Worm (Caenorhabditis elegans) whole organism, young adult: ENCODE data around the gene rocf-1.

Experiments used
- C06A6.2 ChIP-seq: fragments of 200-800 bp; sonication (Bioruptor generic); conservative IDR thresholded peaks from 2 replicates; pipeline ENCODE4 v1.3.6; 2022; ENCODE audit warnings: missing genetic modification characterization, missing compliant biosample characterization
- ama-1 ChIP-seq, 3 experiments: fragments of 150-350 bp in 1 of 3; sonication (generic microtip) in 2 of 3; optimal IDR thresholded peaks; 2 replicates each; lab custom pipeline; 2014 to 2018; ENCODE audit warnings: missing biosample characterization in 2 of 3, missing genetic modification characterization in 2 of 3, missing genetic modification reagents in 2 of 3
- bed-2 ChIP-seq: fragments of 200-800 bp; sonication (Bioruptor generic); IDR thresholded peaks from 2 replicates; pipeline ENCODE4 v1.3.6; 2022; ENCODE audit warnings: missing genetic modification reagents, missing genetic modification characterization, missing compliant biosample characterization
- ceh-58 ChIP-seq: fragments of 200-800 bp; sonication (Bioruptor generic); IDR thresholded peaks from 2 replicates; pipeline ENCODE4 v1.3.6; 2022; ENCODE audit warnings: missing genetic modification characterization, missing compliant biosample characterization
- efl-1 ChIP-seq: fragments of 150-350 bp; optimal IDR thresholded peaks from 2 replicates; lab custom pipeline; 2014; ENCODE audit warnings: missing biosample characterization, missing genetic modification reagents, missing genetic modification characterization
- ekl-4 ChIP-seq: fragments of 200-800 bp; sonication (Bioruptor generic); IDR thresholded peaks from 2 replicates; pipeline ENCODE4 v1.3.6; 2022; ENCODE audit warnings: missing genetic modification reagents, missing genetic modification characterization, missing compliant biosample characterization
- madf-6 ChIP-seq: fragments of 200-800 bp; sonication (Bioruptor generic); IDR thresholded peaks from 2 replicates; pipeline ENCODE4 v1.3.6; 2022; ENCODE audit warnings: missing genetic modification reagents, missing genetic modification characterization, missing compliant biosample characterization
- madf-8 ChIP-seq: fragments of 200-800 bp; sonication (Bioruptor generic); conservative IDR thresholded peaks from 2 replicates; pipeline ENCODE4 v1.3.6; 2022; ENCODE audit warnings: missing genetic modification reagents, missing genetic modification characterization, missing compliant biosample characterization
- nhr-179 ChIP-seq: sonication (generic microtip); optimal IDR thresholded peaks from 2 replicates; lab custom pipeline; 2016; ENCODE audit warnings: mild to moderate bottlenecking, missing genetic modification characterization, missing compliant biosample characterization
- sea-2 ChIP-seq: fragments of 200-800 bp; sonication (Bioruptor generic); IDR thresholded peaks from 2 replicates; pipeline ENCODE4 v1.3.6; 2022; ENCODE audit warnings: missing genetic modification characterization, missing compliant biosample characterization
- snpc-3.4 ChIP-seq: sonication (generic microtip); optimal IDR thresholded peaks from 2 replicates; lab custom pipeline; 2017; ENCODE audit warnings: missing genetic modification characterization, mild to moderate bottlenecking, missing compliant biosample characterization, antibody characterized with exemption, moderate library complexity, missing genotype, missing genetic modification reagents
- unc-62 ChIP-seq: fragments of 150-350 bp; optimal IDR thresholded peaks from 2 replicates; lab custom pipeline; 2014; ENCODE audit warnings: missing biosample characterization, missing genetic modification reagents, missing genetic modification characterization

- TF ChIP-seq sea-2 (GFP tag; lab: Robert Waterston, UW), result no peak
- TF ChIP-seq efl-1 (GFP tag; lab: Kevin White, UChicago), result no peak
- TF ChIP-seq bed-2 (GFP tag; lab: Robert Waterston, UW), result no peak
- TF ChIP-seq nhr-179 (tag; lab: Kevin White, UChicago), result no peak
- TF ChIP-seq unc-62 (GFP tag; lab: Kevin White, UChicago), result no peak
- no peak for TF ChIP-seq ama-1 (optimal IDR thresholded peaks at IDR 0.05; lab: Kevin White, UChicago)
- TF ChIP-seq ama-1 (GFP tag; optimal IDR thresholded peaks at IDR 0.05; lab: Kevin White, UChicago), result no peak
- TF ChIP-seq ekl-4 (GFP tag; lab: Robert Waterston, UW), result no peak
- TF ChIP-seq snpc-3.4 (tag; lab: Kevin White, UChicago), result no peak
- no peak for TF ChIP-seq C06A6.2 (GFP tag; lab: Robert Waterston, UW)
- no peak for TF ChIP-seq madf-8 (GFP tag; lab: Robert Waterston, UW)
- no peak for TF ChIP-seq ceh-58
- TF ChIP-seq madf-6, result no peak
These were observed 20.1 kb downstream of the rocf-1 start, which contains the start of gene T26H5.11 for ce11 chrV:15444188-15444587.
